Fruit fly (Drosophila melanogaster) whole organism, embryonic: ENCODE measurements around the gene CG8564.

Experiments used
- CG10959 ChIP-seq: fragments of 200-800 bp; sonication (Bioruptor generic); IDR thresholded peaks from 2 replicates; pipeline ENCODE4 v1.3.6; 2022; ENCODE audit warnings: missing biosample characterization, missing genetic modification characterization
- CG8281 ChIP-seq: fragments of 200-800 bp; sonication (Bioruptor generic); optimal IDR thresholded peaks from 2 replicates; lab custom pipeline; 2018; ENCODE audit warnings: missing biosample characterization, mild to moderate bottlenecking, missing genetic modification characterization, moderate library complexity
- Stat92E ChIP-seq, 3 experiments: fragments of >200 bp in 2 of 3; fragments of 200-800 bp in 1 of 3; sonication (Bioruptor generic) in 1 of 3; optimal IDR thresholded peaks; 2 replicates each; lab custom pipeline; 2017 to 2019; ENCODE audit warnings: missing biosample characterization in 3 of 3, missing genetic modification characterization in 3 of 3, mild to moderate bottlenecking in 1 of 3, moderate library complexity in 1 of 3
- bowl ChIP-seq: fragments of 200-800 bp; sonication (Bioruptor generic); IDR thresholded peaks from 2 replicates; pipeline ENCODE4 v1.3.6; 2022; ENCODE audit warnings: missing biosample characterization, missing genetic modification characterization
- chn ChIP-seq: fragments of 200-800 bp; sonication (Bioruptor generic); optimal IDR thresholded peaks from 2 replicates; lab custom pipeline; 2016; ENCODE audit warnings: missing biosample characterization, missing genetic modification characterization
- nerfin-2 ChIP-seq: fragments of 200-800 bp; sonication (Bioruptor generic); IDR thresholded peaks from 2 replicates; pipeline ENCODE4 v1.3.6; 2022; ENCODE audit warnings: missing biosample characterization, missing genetic modification characterization; ENCODE audit not compliant: partially characterized antibody

dm6 chr3L:7404081-7404480, 16.4 kb upstream of the CG8564 start, which contains the start of gene CG8560:
- no peak for TF ChIP-seq CG8281 (tag; lab: Kevin White, UChicago)
- TF ChIP-seq Stat92E (GFP tag; optimal IDR thresholded peaks at IDR 0.05; lab: Kevin White, UChicago) = no peak
- no peak for TF ChIP-seq nerfin-2 (GFP tag; lab: Robert Waterston, UW)
- TF ChIP-seq chn (GFP tag; lab: Kevin White, UChicago) = no peak
- TF ChIP-seq bowl (GFP tag; lab: Robert Waterston, UW) = no peak
- TF ChIP-seq CG10959 (GFP tag; lab: Robert Waterston, UW) = no peak
